Worm (Caenorhabditis elegans): ENCODE measurements around the gene sel-9.

- TF ChIP-seq ref-2 (tag; optimal IDR thresholded peaks at IDR 0.05) (no peak), syd-9 (tag; optimal IDR thresholded peaks at IDR 0.05) (no peak)
Measured at ce11 chrV:8269878-8270277, 32.5 kb downstream of the sel-9 start.

Measured in whole organism, late embryonic.